Worm (Caenorhabditis elegans) whole organism, L3 larva: ENCODE results near the gene C34E10.9.

Experiments used
- R02D3.7 ChIP-seq: fragments of 150-350 bp; optimal IDR thresholded peaks from 2 replicates; lab custom pipeline; 2014; ENCODE audit warnings: missing biosample characterization, missing genetic modification characterization
- ZK546.5 ChIP-seq: sonication (generic microtip); optimal IDR thresholded peaks from 2 replicates; lab custom pipeline; 2017; ENCODE audit warnings: missing biosample characterization, missing genetic modification characterization
- aly-2 ChIP-seq: fragments of 150-350 bp; optimal IDR thresholded peaks from 2 replicates; lab custom pipeline; 2014; ENCODE audit warnings: missing biosample characterization, missing genetic modification characterization
- ama-1 ChIP-seq: fragments of 150-350 bp; optimal IDR thresholded peaks from 2 replicates; lab custom pipeline; 2018
- ceh-16 ChIP-seq: sonication (generic microtip); optimal IDR thresholded peaks from 2 replicates; lab custom pipeline; 2017; ENCODE audit warnings: missing biosample characterization, missing genetic modification characterization
- ceh-82 ChIP-seq: fragments of 150-350 bp; optimal IDR thresholded peaks from 2 replicates; lab custom pipeline; 2014; ENCODE audit warnings: missing biosample characterization, missing genetic modification characterization
- ceh-9 ChIP-seq: sonication (generic microtip); optimal IDR thresholded peaks from 2 replicates; lab custom pipeline; 2018; ENCODE audit warnings: missing biosample characterization, missing genetic modification characterization
- daf-12 ChIP-seq: fragments of 150-350 bp; optimal IDR thresholded peaks from 2 replicates; lab custom pipeline; 2014; ENCODE audit warnings: missing biosample characterization, missing genetic modification reagents, missing genetic modification characterization
- egl-5 ChIP-seq: fragments of 150-350 bp; optimal IDR thresholded peaks from 2 replicates; lab custom pipeline; 2017; ENCODE audit warnings: missing biosample characterization, missing genetic modification reagents, missing genetic modification characterization, inconsistent platforms
- elt-1 ChIP-seq: fragments of 150-350 bp; optimal IDR thresholded peaks from 2 replicates; lab custom pipeline; 2014; ENCODE audit warnings: missing biosample characterization, missing genetic modification characterization
- elt-2 ChIP-seq: sonication (generic microtip); optimal IDR thresholded peaks from 2 replicates; lab custom pipeline; 2016; ENCODE audit warnings: missing genetic modification reagents, mild to moderate bottlenecking, missing genetic modification characterization, missing compliant biosample characterization
- eor-1 ChIP-seq, 2 experiments: fragments of 150-350 bp; optimal IDR thresholded peaks; 2 replicates each; lab custom pipeline; 2014 to 2018; ENCODE audit warnings: missing biosample characterization in 2 of 2, missing genetic modification characterization in 2 of 2
- fkh-10 ChIP-seq: sonication (generic microtip); optimal IDR thresholded peaks from 2 replicates; lab custom pipeline; 2017; ENCODE audit warnings: missing biosample characterization, missing genetic modification reagents, missing genetic modification characterization
- fkh-2 ChIP-seq: fragments of 150-350 bp; optimal IDR thresholded peaks from 2 replicates; lab custom pipeline; 2014; ENCODE audit warnings: missing biosample characterization, missing genetic modification reagents, missing genetic modification characterization
- fos-1 ChIP-seq: fragments of 150-350 bp; optimal IDR thresholded peaks from 2 replicates; lab custom pipeline; 2014; ENCODE audit warnings: missing biosample characterization, missing genetic modification characterization
- hmg-11 ChIP-seq: sonication (generic microtip); optimal IDR thresholded peaks from 2 replicates; lab custom pipeline; 2016; ENCODE audit warnings: missing genetic modification characterization, missing compliant biosample characterization
- jun-1 ChIP-seq: fragments of 150-350 bp; optimal IDR thresholded peaks from 2 replicates; lab custom pipeline; 2014; ENCODE audit warnings: missing biosample characterization, missing genetic modification reagents, missing genetic modification characterization
- lin-15B ChIP-seq: fragments of 150-350 bp; optimal IDR thresholded peaks from 2 replicates; lab custom pipeline; 2014; ENCODE audit warnings: missing biosample characterization, missing genetic modification characterization
- lin-39 ChIP-seq: fragments of 150-350 bp; optimal IDR thresholded peaks from 2 replicates; lab custom pipeline; 2018; ENCODE audit warnings: missing biosample characterization, missing genetic modification reagents, missing genetic modification characterization
- mdl-1 ChIP-seq: fragments of 150-350 bp; optimal IDR thresholded peaks from 2 replicates; lab custom pipeline; 2014; ENCODE audit warnings: missing biosample characterization, missing genetic modification characterization
- mml-1 ChIP-seq: fragments of 150-350 bp; sonication (generic microtip); optimal IDR thresholded peaks from 3 replicates; lab custom pipeline; 2014; ENCODE audit warnings: missing biosample characterization, missing genetic modification characterization
- nhr-12 ChIP-seq: fragments of 150-350 bp; optimal IDR thresholded peaks from 2 replicates; lab custom pipeline; 2014; ENCODE audit warnings: missing biosample characterization, missing genetic modification characterization
- nhr-23 ChIP-seq: fragments of 150-350 bp; optimal IDR thresholded peaks from 2 replicates; lab custom pipeline; 2014; ENCODE audit warnings: missing biosample characterization, missing genetic modification reagents, missing genetic modification characterization
- nhr-237 ChIP-seq: fragments of 150-350 bp; optimal IDR thresholded peaks from 2 replicates; lab custom pipeline; 2014; ENCODE audit warnings: missing biosample characterization, missing genetic modification characterization
- nhr-25 ChIP-seq: sonication (generic microtip); optimal IDR thresholded peaks from 2 replicates; lab custom pipeline; 2017; ENCODE audit warnings: missing biosample characterization, missing genetic modification characterization
- nhr-28 ChIP-seq: fragments of 150-350 bp; optimal IDR thresholded peaks from 2 replicates; lab custom pipeline; 2014; ENCODE audit warnings: missing biosample characterization, missing genetic modification characterization
- nhr-67 ChIP-seq: fragments of 150-350 bp; optimal IDR thresholded peaks from 2 replicates; lab custom pipeline; 2014; ENCODE audit warnings: missing biosample characterization, missing genetic modification characterization
- nhr-76 ChIP-seq: fragments of 150-350 bp; sonication (generic microtip); optimal IDR thresholded peaks from 5 replicates; lab custom pipeline; 2014; ENCODE audit warnings: missing biosample characterization, missing genetic modification characterization
- nhr-77 ChIP-seq: fragments of 150-350 bp; optimal IDR thresholded peaks from 2 replicates; lab custom pipeline; 2014; ENCODE audit warnings: missing biosample characterization, missing genetic modification characterization
- pqm-1 ChIP-seq: fragments of 150-350 bp; optimal IDR thresholded peaks from 2 replicates; lab custom pipeline; 2017; ENCODE audit warnings: missing biosample characterization, missing genetic modification characterization, inconsistent platforms
- sea-2 ChIP-seq: fragments of 150-350 bp; sonication (generic microtip); optimal IDR thresholded peaks from 4 replicates; lab custom pipeline; 2014; ENCODE audit warnings: missing biosample characterization, missing genetic modification reagents, missing genetic modification characterization
- skn-1 ChIP-seq: fragments of 150-350 bp; optimal IDR thresholded peaks from 2 replicates; lab custom pipeline; 2014; ENCODE audit warnings: missing biosample characterization, missing genetic modification characterization
- unc-39 ChIP-seq: sonication (generic microtip); optimal IDR thresholded peaks from 4 replicates; lab custom pipeline; 2017; ENCODE audit warnings: missing biosample characterization, missing genetic modification characterization
- zag-1 ChIP-seq: fragments of 150-350 bp; optimal IDR thresholded peaks from 2 replicates; lab custom pipeline; 2014; ENCODE audit warnings: missing biosample characterization, missing genetic modification characterization

The C34E10.9 gene

ce11 chrIII:5294281-5294680, 31.1 kb upstream of the C34E10.9 start:
- no peak for TF ChIP-seq unc-39 (tag; lab: Kevin White, UChicago)
- TF ChIP-seq nhr-76 (tag; lab: Kevin White, UChicago) = no peak

ce11 chrIII:5291281-5291680, 28.1 kb upstream of the C34E10.9 start:
- no peak for TF ChIP-seq ama-1 (lab: Kevin White, UChicago)
- no peak for TF ChIP-seq sea-2 (GFP tag; lab: Kevin White, UChicago)
- TF ChIP-seq ceh-16 (tag; lab: Kevin White, UChicago) = no peak
- TF ChIP-seq nhr-67 = no peak
- TF ChIP-seq pqm-1 (tag; lab: Kevin White, UChicago) = peak; percentile 77
- no peak for TF ChIP-seq nhr-23
- TF ChIP-seq elt-2 (tag; lab: Kevin White, UChicago) = peak; percentile 89
- no peak for TF ChIP-seq nhr-237 (tag; lab: Kevin White, UChicago)

- TF ChIP-seq lin-15B (tag; lab: Kevin White, UChicago) = no peak
- TF ChIP-seq pqm-1 (tag; lab: Kevin White, UChicago) = no peak
- TF ChIP-seq elt-2 (tag; lab: Kevin White, UChicago) = no peak
- no peak for TF ChIP-seq ceh-9 (tag; lab: Kevin White, UChicago)
- no peak for TF ChIP-seq nhr-237 (tag; lab: Kevin White, UChicago)
- TF ChIP-seq jun-1 = no peak
- no peak for TF ChIP-seq zag-1 (tag; lab: Kevin White, UChicago)
- TF ChIP-seq nhr-28 (tag; lab: Kevin White, UChicago) = no peak
- no peak for TF ChIP-seq mdl-1
Observed at ce11 chrIII:5290230-5290629, 27.0 kb upstream of the C34E10.9 start.

DNA sequence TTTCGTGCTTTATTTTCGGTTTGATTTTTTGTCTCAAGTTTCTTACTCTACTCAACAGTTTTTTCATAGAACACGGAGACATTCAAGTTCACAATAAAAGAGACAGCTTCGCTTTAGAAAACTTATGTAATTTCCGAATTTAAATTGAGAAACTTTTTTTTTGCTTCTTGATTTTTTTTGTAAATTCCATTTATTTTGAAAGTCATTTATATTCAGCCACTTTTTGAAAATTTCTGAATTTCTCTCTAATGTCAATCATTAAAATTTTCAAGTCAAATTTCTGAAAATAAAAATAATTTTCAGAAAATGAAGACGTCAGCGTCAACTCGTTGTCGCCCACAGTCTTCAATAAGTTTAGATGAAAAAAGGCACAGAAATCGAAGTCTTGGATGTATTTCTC, 24.7 kb upstream of the C34E10.9 start, which contains the start of gene T15B12.1:
Gene T15B12.1 (plus strand): TSS at position 301 of the 400 bp plus-strand sequence.
- TF ChIP-seq elt-1 (tag; lab: Kevin White, UChicago) (no peak), unc-39 (tag; lab: Kevin White, UChicago) (no peak), eor-1 (tag; optimal IDR thresholded peaks at IDR 0.05; lab: Kevin White, UChicago) (no peak), nhr-67 (no peak), aly-2 (tag; lab: Kevin White, UChicago) (no peak), nhr-12 (tag; lab: Kevin White, UChicago) (no peak), skn-1 (no peak), mml-1 (tag; lab: Kevin White, UChicago) (no peak), R02D3.7 (tag; lab: Kevin White, UChicago) (no peak), lin-39 (no peak), nhr-77 (tag; lab: Kevin White, UChicago) (no peak)

ce11 chrIII:5286205-5286604, 23.0 kb upstream of the C34E10.9 start, which contains the start of gene ZC395.11:
Gene ZC395.11, minus strand, starts transcription at chrIII:5286305.
- no peak for TF ChIP-seq nhr-28 (tag; lab: Kevin White, UChicago)
- no peak for TF ChIP-seq ceh-82
- no peak for TF ChIP-seq sea-2 (GFP tag; lab: Kevin White, UChicago)
- TF ChIP-seq nhr-67 = no peak
- no peak for TF ChIP-seq elt-2 (tag; lab: Kevin White, UChicago)
- TF ChIP-seq egl-5 (tag; lab: Kevin White, UChicago) = no peak
- no peak for TF ChIP-seq jun-1
- TF ChIP-seq fos-1 (tag; lab: Kevin White, UChicago) = no peak
- no peak for TF ChIP-seq eor-1 (tag; optimal IDR thresholded peaks at IDR 0.05; lab: Kevin White, UChicago)
- no peak for TF ChIP-seq daf-12
- TF ChIP-seq ama-1 (lab: Kevin White, UChicago) = no peak
- no peak for TF ChIP-seq nhr-76 (tag; lab: Kevin White, UChicago)
- no peak for TF ChIP-seq hmg-11
- TF ChIP-seq elt-1 (tag; lab: Kevin White, UChicago) = no peak
- no peak for TF ChIP-seq pqm-1 (tag; lab: Kevin White, UChicago)
- TF ChIP-seq fkh-2 (tag; lab: Kevin White, UChicago) = no peak

ce11 chrIII:5285484-5285883, 22.3 kb upstream of the C34E10.9 start:
- TF ChIP-seq nhr-25 (no peak), nhr-77 (tag; lab: Kevin White, UChicago) (no peak), ceh-82 (no peak), nhr-23 (no peak), pqm-1 (tag; lab: Kevin White, UChicago) (no peak), nhr-237 (tag; lab: Kevin White, UChicago) (no peak), elt-1 (tag; lab: Kevin White, UChicago) (no peak), lin-39 (no peak), fkh-10 (GFP tag; lab: Kevin White, UChicago) (no peak), aly-2 (tag; lab: Kevin White, UChicago) (no peak), lin-15B (tag; lab: Kevin White, UChicago) (no peak), ZK546.5 (tag; lab: Kevin White, UChicago) (no peak), mml-1 (tag; lab: Kevin White, UChicago) (no peak)
